Worm (Caenorhabditis elegans): Measurements from ENCODE around the gene nspg-11.

DNA sequence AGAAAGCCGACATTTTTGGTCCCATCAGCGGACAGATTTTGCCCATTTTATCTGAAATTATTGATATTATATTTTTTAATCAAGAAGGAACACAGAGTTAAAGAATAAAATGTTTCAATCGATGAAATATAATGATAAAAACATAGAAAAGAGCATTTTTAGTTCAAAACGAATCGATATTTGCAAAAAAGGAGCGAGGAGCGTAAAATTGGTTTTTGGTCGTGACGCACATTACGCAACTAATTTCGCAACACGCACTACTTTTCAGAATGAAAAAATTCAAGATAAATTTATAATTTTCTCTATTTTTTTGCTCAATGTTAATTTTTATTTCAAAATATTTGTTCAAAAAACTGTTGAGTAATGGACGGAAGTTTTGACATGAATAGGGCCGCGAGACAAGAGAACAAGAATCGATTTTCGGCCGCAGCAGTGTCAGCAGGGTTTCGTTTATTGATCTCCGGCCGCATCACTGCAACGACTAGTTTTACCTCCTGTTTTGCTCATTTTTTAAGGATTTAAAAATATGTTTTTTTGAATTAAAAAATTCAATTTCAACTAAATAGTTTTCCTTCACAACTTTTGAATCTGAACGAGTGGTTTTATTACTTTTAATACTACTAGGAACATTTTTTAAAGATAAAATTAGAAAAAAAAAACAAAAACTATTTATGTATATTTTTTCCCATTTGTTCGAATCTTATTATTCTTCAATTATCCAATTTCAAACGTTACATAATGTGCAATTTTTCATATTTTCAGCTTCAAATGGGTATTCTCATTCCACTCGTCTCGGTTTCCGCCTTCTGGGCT, 2.6 kb downstream of the nspg-11 start, which contains the start of the genes F49C12.12 and vha-17:
- no peak for TF ChIP-seq unc-39 (tag; optimal IDR thresholded peaks at IDR 0.05)
- TF ChIP-seq ama-1 (optimal IDR thresholded peaks at IDR 0.05), result no peak
- TF ChIP-seq mdl-1 (tag; optimal IDR thresholded peaks at IDR 0.05), result no peak
- no peak for TF ChIP-seq nhr-21 (tag; optimal IDR thresholded peaks at IDR 0.05)
- no peak for TF ChIP-seq dmd-4 (tag; optimal IDR thresholded peaks at IDR 0.05)
- peak in 1 of 2 experiments; percentile 56 for TF ChIP-seq lsy-2 (tag; optimal IDR thresholded peaks at IDR 0.05)
